1 fruit fly cellular context compared by ENCODE assay signal in the genomic region with DNA sequence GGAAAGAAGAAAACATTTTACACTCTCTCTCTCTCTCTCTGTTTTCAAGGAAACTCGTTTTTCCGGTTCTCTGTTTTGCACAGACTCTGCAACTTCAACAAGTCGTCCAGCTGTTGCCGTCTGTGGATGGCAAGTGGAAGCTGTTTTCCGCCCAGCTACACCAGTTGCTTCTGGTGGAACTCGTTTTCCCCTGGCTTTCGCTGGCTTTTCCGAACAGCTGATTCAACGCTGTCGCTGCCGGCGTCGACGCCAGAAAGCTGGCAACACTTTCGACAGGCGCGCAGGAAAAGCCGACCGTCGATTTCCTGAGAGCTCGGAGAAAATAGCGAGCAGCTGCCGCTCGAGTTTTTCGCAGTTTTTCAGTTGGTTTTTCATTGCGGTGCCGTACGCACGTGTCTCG.
TF ChIP-seq lines count a peak whose summit lies in the region.

A gene (plus strand): TSS at position 378 of the 400 bp plus-strand sequence.

TF ChIP-seq in whole organism, embryonic, 481 proteins besides CTCF, POLR2A, EP300 and RAD21 (continued from another document):
- TF ChIP-seq Hr78 (GFP tag; optimal IDR thresholded peaks at IDR 0.05; lab: Kevin White, UChicago): no peak
- peak; percentile 99 for TF ChIP-seq CG31224 (GFP tag; IDR thresholded peaks at IDR 0.05; lab: Robert Waterston, UW)
- TF ChIP-seq CG7928 (GFP tag; optimal IDR thresholded peaks at IDR 0.05; lab: Kevin White, UChicago): no peak
- TF ChIP-seq CG7556 (GFP tag; optimal IDR thresholded peaks at IDR 0.05; lab: Kevin White, UChicago): no peak
- no peak for TF ChIP-seq sens-2 (GFP tag; IDR thresholded peaks at IDR 0.05; lab: Robert Waterston, UW)
- TF ChIP-seq kah (GFP tag; optimal IDR thresholded peaks at IDR 0.05; lab: Kevin White, UChicago): no peak
- TF ChIP-seq scrt (GFP tag; optimal IDR thresholded peaks at IDR 0.05; lab: Kevin White, UChicago): peak; percentile 100
- TF ChIP-seq Trl (optimal IDR thresholded peaks at IDR 0.05; lab: Kevin White, UChicago): peak; percentile 4 to 38
- no peak for TF ChIP-seq Trl (GFP tag; optimal IDR thresholded peaks at IDR 0.05; lab: Kevin White, UChicago)
- TF ChIP-seq CG30403 (GFP tag; optimal IDR thresholded peaks at IDR 0.05; lab: Kevin White, UChicago): no peak
- no peak for TF ChIP-seq her (GFP tag; optimal IDR thresholded peaks at IDR 0.05; lab: Kevin White, UChicago)
- TF ChIP-seq Lpt (GFP tag; optimal IDR thresholded peaks at IDR 0.05; lab: Kevin White, UChicago): no peak
- TF ChIP-seq Doc2 (GFP tag; IDR thresholded peaks at IDR 0.05; lab: Robert Waterston, UW): no peak
- TF ChIP-seq ERR (GFP tag; optimal IDR thresholded peaks at IDR 0.05; lab: Kevin White, UChicago): no peak
- no peak for TF ChIP-seq PHDP (tag; optimal IDR thresholded peaks at IDR 0.05; lab: Kevin White, UChicago)
- TF ChIP-seq CG31441 (GFP tag; IDR thresholded peaks at IDR 0.05; lab: Robert Waterston, UW): no peak
- no peak for TF ChIP-seq schlank (tag; optimal IDR thresholded peaks at IDR 0.05; lab: Kevin White, UChicago)
- TF ChIP-seq Adf1 (GFP tag; IDR thresholded peaks at IDR 0.05; lab: Robert Waterston, UW): peak; percentile 88
- no peak for TF ChIP-seq zfh1 (GFP tag; IDR thresholded peaks at IDR 0.05; lab: Robert Waterston, UW)
- no peak for TF ChIP-seq bigmax (GFP tag; optimal IDR thresholded peaks at IDR 0.05; lab: Kevin White, UChicago)
- TF ChIP-seq Nf-YC (tag; optimal IDR thresholded peaks at IDR 0.05; lab: Kevin White, UChicago): no peak
- no peak for TF ChIP-seq CG16779 (GFP tag; IDR thresholded peaks at IDR 0.05; lab: Robert Waterston, UW)
- TF ChIP-seq HLHmδ (GFP tag; optimal IDR thresholded peaks at IDR 0.05; lab: Kevin White, UChicago): no peak
- TF ChIP-seq gt (GFP tag; IDR thresholded peaks at IDR 0.05; lab: Robert Waterston, UW): no peak
- TF ChIP-seq Dek (tag; optimal IDR thresholded peaks at IDR 0.05; lab: Kevin White, UChicago): no peak
- peak; percentile 4 for TF ChIP-seq abd-A (tag; optimal IDR thresholded peaks at IDR 0.05; lab: Kevin White, UChicago)
- TF ChIP-seq pzg (GFP tag; optimal IDR thresholded peaks at IDR 0.05; lab: Kevin White, UChicago): no peak
- no peak for TF ChIP-seq dpn (GFP tag; optimal IDR thresholded peaks at IDR 0.05; lab: Kevin White, UChicago)
- no peak for TF ChIP-seq CG13296 (GFP tag; optimal IDR thresholded peaks at IDR 0.05; lab: Kevin White, UChicago)
- no peak for TF ChIP-seq Awh (GFP tag; IDR thresholded peaks at IDR 0.05; lab: Robert Waterston, UW)
TF ChIP-seq in whole organism, embryonic: peak in this region for 10.
